Fruit fly (Drosophila melanogaster): ENCODE measurements around the gene CaBP1.

CaBP1 gene

dm6 chr2L:16365603-16366002, 9.1 kb upstream of the CaBP1 start, which contains the start of gene jhamt:
TSS of gene jhamt (plus strand) at chr2L:16365903.
- TF ChIP-seq cic (GFP tag; optimal IDR thresholded peaks at IDR 0.05) (no peak), Clk (GFP tag; optimal IDR thresholded peaks at IDR 0.05) (no peak), Crg-1 (GFP tag; optimal IDR thresholded peaks at IDR 0.05) (no peak), CG14711 (tag; optimal IDR thresholded peaks at IDR 0.05) (no peak), CG7101 (tag; optimal IDR thresholded peaks at IDR 0.05) (no peak)

- TF ChIP-seq CG7101 (tag; optimal IDR thresholded peaks at IDR 0.05): no peak
These were observed 1.3 kb upstream of the CaBP1 start for dm6 chr2L:16357865-16358264.

- TF ChIP-seq CG12768 (GFP tag; optimal IDR thresholded peaks at IDR 0.05) (no peak), toe (GFP tag; optimal IDR thresholded peaks at IDR 0.05) (no peak), Hr96 (GFP tag; optimal IDR thresholded peaks at IDR 0.05) (no peak), tj (GFP tag; optimal IDR thresholded peaks at IDR 0.05) (no peak), Mnt (GFP tag; optimal IDR thresholded peaks at IDR 0.05) (no peak)
These were observed 2.8 kb downstream of the CaBP1 start for dm6 chr2L:16353765-16354164.

- TF ChIP-seq tj (GFP tag; optimal IDR thresholded peaks at IDR 0.05) (peak; percentile 7), bab1 (GFP tag; optimal IDR thresholded peaks at IDR 0.05) (no peak), ovo (GFP tag; optimal IDR thresholded peaks at IDR 0.05) (no peak), CG7101 (tag; optimal IDR thresholded peaks at IDR 0.05) (peak; percentile 20), CG11617 (GFP tag; optimal IDR thresholded peaks at IDR 0.05) (peak; percentile 40), Crg-1 (GFP tag; optimal IDR thresholded peaks at IDR 0.05) (peak; percentile 39), cic (GFP tag; optimal IDR thresholded peaks at IDR 0.05) (no peak), toe (GFP tag; optimal IDR thresholded peaks at IDR 0.05) (peak; percentile 61), CG5204 (GFP tag; optimal IDR thresholded peaks at IDR 0.05) (no peak), Mnt (GFP tag; optimal IDR thresholded peaks at IDR 0.05) (peak; percentile 32), pad (GFP tag; optimal IDR thresholded peaks at IDR 0.05) (peak; percentile 1), Clk (GFP tag; optimal IDR thresholded peaks at IDR 0.05) (no peak), CG14711 (tag; optimal IDR thresholded peaks at IDR 0.05) (no peak), CG33017 (tag; optimal IDR thresholded peaks at IDR 0.05) (no peak), cnc (optimal IDR thresholded peaks at IDR 0.05) (no peak), Hr96 (GFP tag; optimal IDR thresholded peaks at IDR 0.05) (no peak), CG1620 (GFP tag; optimal IDR thresholded peaks at IDR 0.05) (peak; percentile 44), CG12768 (GFP tag; optimal IDR thresholded peaks at IDR 0.05) (peak; percentile 30), CG7045 (GFP tag; optimal IDR thresholded peaks at IDR 0.05) (no peak), kay (GFP tag; ENCODE audit: borderline replicate concordance) (peak; percentile 91)
These were observed 3.7 kb downstream of the CaBP1 start, which contains the start of the genes Hyls1, chif and CG4455 for dm6 chr2L:16352585-16353580. TSS of gene Hyls1 (minus strand) at chr2L:16352628. TSS of gene chif (minus strand) at chr2L:16352628. TSS of gene CG4455 (plus strand) at chr2L:16352934.

- TF ChIP-seq CG1620 (GFP tag; optimal IDR thresholded peaks at IDR 0.05): no peak
- peak; percentile 28 for TF ChIP-seq cic (GFP tag; optimal IDR thresholded peaks at IDR 0.05)
These were observed 4.5 kb downstream of the CaBP1 start for dm6 chr2L:16351805-16352584.

- TF ChIP-seq Clk (GFP tag; optimal IDR thresholded peaks at IDR 0.05): peak; percentile 91
- TF ChIP-seq CG7101 (tag; optimal IDR thresholded peaks at IDR 0.05): peak; percentile 97
- TF ChIP-seq CG7045 (GFP tag; optimal IDR thresholded peaks at IDR 0.05): peak; percentile 96
- peak; percentile 82 for TF ChIP-seq ovo (GFP tag; optimal IDR thresholded peaks at IDR 0.05)
- peak; percentile 90 for TF ChIP-seq CG1620 (GFP tag; optimal IDR thresholded peaks at IDR 0.05)
- peak; percentile 98 for TF ChIP-seq tj (GFP tag; optimal IDR thresholded peaks at IDR 0.05)
- TF ChIP-seq cnc (optimal IDR thresholded peaks at IDR 0.05): no peak
- peak; percentile 93 for TF ChIP-seq Crg-1 (GFP tag; optimal IDR thresholded peaks at IDR 0.05)
- TF ChIP-seq Hr96 (GFP tag; optimal IDR thresholded peaks at IDR 0.05): peak; percentile 91
- peak; percentile 85 for TF ChIP-seq Mnt (GFP tag; optimal IDR thresholded peaks at IDR 0.05)
- peak; percentile 88 for TF ChIP-seq pad (GFP tag; optimal IDR thresholded peaks at IDR 0.05)
- TF ChIP-seq CG33017 (tag; optimal IDR thresholded peaks at IDR 0.05): peak; percentile 97
- TF ChIP-seq kay (GFP tag; ENCODE audit: borderline replicate concordance): peak; percentile 78
- TF ChIP-seq toe (GFP tag; optimal IDR thresholded peaks at IDR 0.05): peak; percentile 86
- TF ChIP-seq CG11617 (GFP tag; optimal IDR thresholded peaks at IDR 0.05): peak; percentile 95
- TF ChIP-seq bab1 (GFP tag; optimal IDR thresholded peaks at IDR 0.05): peak; percentile 99
- peak; percentile 96 for TF ChIP-seq CG12768 (GFP tag; optimal IDR thresholded peaks at IDR 0.05)
- peak; percentile 93 for TF ChIP-seq CG14711 (tag; optimal IDR thresholded peaks at IDR 0.05)
- peak; percentile 94 for TF ChIP-seq CG5204 (GFP tag; optimal IDR thresholded peaks at IDR 0.05)
- TF ChIP-seq cic (GFP tag; optimal IDR thresholded peaks at IDR 0.05): peak; percentile 72
These were observed 5.6 kb downstream of the CaBP1 start for dm6 chr2L:16350742-16351568.
